Fruit fly (Drosophila melanogaster) whole organism, prepupa: ENCODE results near the gene PH4alphaNE2.
A peak's percentile ranks its signal among the peaks of the same experiment; 100 is the strongest.

Experiments used
- Blimp-1 ChIP-seq: fragments of 200-800 bp; sonication (Bioruptor generic); optimal IDR thresholded peaks from 3 replicates; lab custom pipeline; 2017; ENCODE audit warnings: missing biosample characterization, missing genetic modification characterization, mild to moderate bottlenecking, moderate library complexity, missing genetic modification reagents
- CG15336 ChIP-seq: fragments of 200-800 bp; sonication (Bioruptor generic); IDR thresholded peaks from 2 replicates; pipeline ENCODE4 v1.3.6; 2022; ENCODE audit warnings: missing biosample characterization, missing genetic modification characterization
- CG4318 ChIP-seq: fragments of 200-800 bp; sonication (Bioruptor generic); optimal IDR thresholded peaks from 3 replicates; lab custom pipeline; 2017; ENCODE audit warnings: missing biosample characterization, mild to moderate bottlenecking, missing genetic modification characterization
- CG6163 ChIP-seq: fragments of 200-800 bp; sonication (Bioruptor generic); IDR thresholded peaks from 3 replicates; pipeline ENCODE4 v1.3.6; 2022; ENCODE audit warnings: missing biosample characterization, missing genetic modification characterization
- CG6792 ChIP-seq: fragments of 200-800 bp; sonication (Bioruptor generic); optimal IDR thresholded peaks from 3 replicates; lab custom pipeline; 2016; ENCODE audit warnings: missing biosample characterization, missing genetic modification characterization
- CG7368 ChIP-seq: fragments of 200-800 bp; sonication (Bioruptor generic); optimal IDR thresholded peaks from 3 replicates; lab custom pipeline; 2016; ENCODE audit warnings: missing biosample characterization, missing genetic modification characterization
- CG8319 ChIP-seq: fragments of 200-800 bp; sonication (Bioruptor generic); optimal IDR thresholded peaks from 3 replicates; lab custom pipeline; 2016; ENCODE audit warnings: missing biosample characterization, missing genetic modification characterization
- Gug ChIP-seq: fragments of 200-800 bp; sonication (Bioruptor generic); IDR thresholded peaks from 2 replicates; pipeline ENCODE4 v1.3.6; 2022; ENCODE audit warnings: missing biosample characterization, missing genetic modification characterization
- dac ChIP-seq: fragments of 200-800 bp; sonication (Bioruptor generic); optimal IDR thresholded peaks from 2 replicates; lab custom pipeline; 2017; ENCODE audit warnings: missing biosample characterization, mild to moderate bottlenecking, missing genetic modification characterization
- fkh ChIP-seq: fragments of 200-800 bp; sonication (Bioruptor generic); optimal IDR thresholded peaks from 3 replicates; lab custom pipeline; 2017; ENCODE audit warnings: missing biosample characterization, mild to moderate bottlenecking, missing genetic modification characterization, moderate library complexity

- peak; percentile 45 for TF ChIP-seq CG8319 (GFP tag; lab: Kevin White, UChicago)
- peak; percentile 67 for TF ChIP-seq CG15336 (GFP tag; lab: Robert Waterston, UW)
- peak; percentile 51 for TF ChIP-seq CG6792 (GFP tag; lab: Kevin White, UChicago)
- TF ChIP-seq CG7368 (GFP tag; lab: Kevin White, UChicago) = peak; percentile 24
- TF ChIP-seq Gug = no peak
- TF ChIP-seq CG6163 (GFP tag; lab: Robert Waterston, UW) = peak; percentile 71
- TF ChIP-seq Blimp-1 (GFP tag; lab: Kevin White, UChicago) = no peak
- TF ChIP-seq fkh (GFP tag; lab: Kevin White, UChicago) = no peak
- no peak for TF ChIP-seq dac
- no peak for TF ChIP-seq CG4318 (GFP tag; lab: Kevin White, UChicago)
These were observed 50.3 kb downstream of the PH4alphaNE2 start for dm6 chr3R:30461608-30462243.
